Worm (Caenorhabditis elegans): ENCODE measurements around the gene gly-11.

gly-11 gene

DNA sequence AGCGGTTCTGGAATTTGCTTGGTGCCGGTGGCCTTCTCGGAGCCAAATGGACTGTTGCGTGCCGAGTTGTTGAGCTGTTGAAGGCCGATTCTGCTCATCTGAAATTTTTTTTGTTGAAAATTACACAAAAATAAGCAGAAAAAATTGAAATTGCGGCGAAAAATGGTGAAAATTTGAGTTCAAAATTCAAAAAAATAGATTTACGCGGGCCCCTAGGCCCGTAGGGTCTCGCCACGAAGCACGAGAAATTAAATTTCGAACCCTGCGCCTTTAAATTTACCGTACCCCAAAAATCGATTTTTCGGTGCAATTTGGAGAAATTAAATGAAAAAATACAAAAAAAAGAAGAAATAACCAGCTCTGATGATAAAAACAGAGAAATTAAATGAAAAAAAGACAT, 48.2 kb upstream of the gly-11 start, which contains the start of gene gmn-1 (continued):
- no peak for TF ChIP-seq nhr-90 (tag; optimal IDR thresholded peaks at IDR 0.05)
- TF ChIP-seq bed-1 (GFP tag; IDR thresholded peaks at IDR 0.05): no peak
- no peak for TF ChIP-seq sea-2 (GFP tag; IDR thresholded peaks at IDR 0.05)
- TF ChIP-seq madf-10 (tag; optimal IDR thresholded peaks at IDR 0.05): no peak
- no peak for TF ChIP-seq nhr-27 (tag; optimal IDR thresholded peaks at IDR 0.05)
- no peak for TF ChIP-seq ceh-79 (tag; optimal IDR thresholded peaks at IDR 0.05)
- TF ChIP-seq him-1 (tag; optimal IDR thresholded peaks at IDR 0.05): no peak
- no peak for TF ChIP-seq F39B2.1 (GFP tag; IDR thresholded peaks at IDR 0.05)
- TF ChIP-seq F57A8.1 (GFP tag; optimal IDR thresholded peaks at IDR 0.05): no peak
- TF ChIP-seq lin-40 (tag; optimal IDR thresholded peaks at IDR 0.05): no peak
- TF ChIP-seq Y53G8AR.9 (GFP tag; conservative IDR thresholded peaks at IDR 0.05): no peak
- TF ChIP-seq B0336.3 (GFP tag; IDR thresholded peaks at IDR 0.05): no peak
- no peak for TF ChIP-seq cebp-1 (GFP tag; IDR thresholded peaks at IDR 0.05)
- TF ChIP-seq cebp-1 (tag; optimal IDR thresholded peaks at IDR 0.05): no peak
- no peak for TF ChIP-seq rec-8 (tag; optimal IDR thresholded peaks at IDR 0.05)
- no peak for TF ChIP-seq Y53F4B.3 (GFP tag; IDR thresholded peaks at IDR 0.05)
- TF ChIP-seq tbx-9 (tag; optimal IDR thresholded peaks at IDR 0.05; ENCODE audit: borderline replicate concordance): no peak
- TF ChIP-seq nfya-2 (GFP tag; IDR thresholded peaks at IDR 0.05): no peak
- TF ChIP-seq akir-1 (GFP tag; optimal IDR thresholded peaks at IDR 0.05): no peak
- TF ChIP-seq hlh-26 (GFP tag; conservative IDR thresholded peaks at IDR 0.05): no peak
- TF ChIP-seq zfh-2 (GFP tag; conservative IDR thresholded peaks at IDR 0.05): no peak
- TF ChIP-seq let-607 (tag; optimal IDR thresholded peaks at IDR 0.05): no peak
- no peak for TF ChIP-seq F57C9.4 (tag; optimal IDR thresholded peaks at IDR 0.05)
- TF ChIP-seq ekl-4 (GFP tag; IDR thresholded peaks at IDR 0.05): peak; percentile 44; the same call in 1 of the 2 replicates
- TF ChIP-seq xnd-1 (tag; optimal IDR thresholded peaks at IDR 0.05): peak; percentile 90
- TF ChIP-seq lag-1 (GFP tag; IDR thresholded peaks at IDR 0.05): no peak
- TF ChIP-seq die-1 (tag; optimal IDR thresholded peaks at IDR 0.05): no peak
- TF ChIP-seq pbrm-1 (GFP tag; IDR thresholded peaks at IDR 0.05): no peak
- 0 out of 2 replicates have a peak, but pooled peaks have one; percentile 26 for TF ChIP-seq ceh-100 (GFP tag; IDR thresholded peaks at IDR 0.05)
- peak; percentile 53 for TF ChIP-seq snpc-3.4 (tag; optimal IDR thresholded peaks at IDR 0.05)
- TF ChIP-seq dpl-1 (GFP tag; optimal IDR thresholded peaks at IDR 0.05): peak; percentile 72
- no peak for TF ChIP-seq let-526 (GFP tag; IDR thresholded peaks at IDR 0.05)
- TF ChIP-seq atf-7 (tag; optimal IDR thresholded peaks at IDR 0.05): no peak
- TF ChIP-seq Y95B8A.8 (GFP tag; IDR thresholded peaks at IDR 0.05): peak; percentile 57; the same call in 1 of the 2 replicates
- no peak for TF ChIP-seq nhr-179 (tag; optimal IDR thresholded peaks at IDR 0.05)
- no peak for TF ChIP-seq F22D6.2 (tag; optimal IDR thresholded peaks at IDR 0.05)
- TF ChIP-seq mxl-1 (tag; optimal IDR thresholded peaks at IDR 0.05): no peak
- TF ChIP-seq K11D2.4 (GFP tag; IDR thresholded peaks at IDR 0.05): no peak
- TF ChIP-seq aptf-2 (GFP tag; conservative IDR thresholded peaks at IDR 0.05): no peak
- peak; percentile 3 for TF ChIP-seq chd-7 (tag; optimal IDR thresholded peaks at IDR 0.05)
- TF ChIP-seq athp-1 (tag; optimal IDR thresholded peaks at IDR 0.05): peak; percentile 53
- no peak for TF ChIP-seq Y67H2A.10 (GFP tag; conservative IDR thresholded peaks at IDR 0.05)
- no peak for TF ChIP-seq ets-4 (GFP tag; optimal IDR thresholded peaks at IDR 0.05)
- no peak for TF ChIP-seq pha-4 (tag; optimal IDR thresholded peaks at IDR 0.05)
- TF ChIP-seq Y56A3A.18 (GFP tag; IDR thresholded peaks at IDR 0.05): no peak
- no peak for TF ChIP-seq T26A5.8 (tag; optimal IDR thresholded peaks at IDR 0.05)
- TF ChIP-seq somi-1 (GFP tag; optimal IDR thresholded peaks at IDR 0.05): no peak
- no peak for TF ChIP-seq dpff-1 (tag; optimal IDR thresholded peaks at IDR 0.05)
- no peak for TF ChIP-seq ztf-3 (GFP tag; optimal IDR thresholded peaks at IDR 0.05)
- no peak for TF ChIP-seq ztf-18 (tag; optimal IDR thresholded peaks at IDR 0.05)
